Fruit fly (Drosophila melanogaster): ENCODE data around the gene Cpr76Ba.

Gene Cpr76Ba

DNA sequence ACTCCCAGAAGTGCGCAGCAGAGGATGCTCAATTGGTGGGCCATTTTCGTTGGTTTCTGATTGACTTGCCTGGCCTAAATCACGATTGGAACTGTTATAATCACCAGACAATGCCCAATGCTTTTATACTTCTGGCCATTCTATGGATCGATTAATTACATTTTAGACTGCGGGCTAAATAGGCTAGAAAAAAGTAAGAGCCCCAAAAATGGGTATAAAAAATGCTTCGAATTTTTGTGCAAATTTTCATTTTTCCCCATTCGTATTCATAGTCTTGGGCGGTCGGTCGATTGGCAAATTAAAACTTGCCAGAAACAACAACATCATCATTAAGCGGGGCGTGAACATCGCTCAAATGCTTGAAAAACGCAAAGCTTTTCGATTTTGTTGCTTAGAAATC is at the start of gene Cpr76Ba:
Gene Cpr76Ba, minus strand, starts transcription at position 101 of the 400 bp plus-strand sequence.
- TF ChIP-seq ara (GFP tag; IDR thresholded peaks at IDR 0.05) = no peak
- TF ChIP-seq ap (GFP tag; IDR thresholded peaks at IDR 0.05) = no peak
- TF ChIP-seq tap (tag; optimal IDR thresholded peaks at IDR 0.05) = no peak
- TF ChIP-seq Sox100B (GFP tag; optimal IDR thresholded peaks at IDR 0.05) = no peak
- no peak for TF ChIP-seq CG14050 (GFP tag; IDR thresholded peaks at IDR 0.05)
- TF ChIP-seq bowl (GFP tag; IDR thresholded peaks at IDR 0.05) = no peak
- TF ChIP-seq NC2β (GFP tag; optimal IDR thresholded peaks at IDR 0.05) = no peak
- no peak for TF ChIP-seq Bgb (GFP tag; IDR thresholded peaks at IDR 0.05; ENCODE audit: partially characterized antibody)
- TF ChIP-seq Mad (GFP tag; optimal IDR thresholded peaks at IDR 0.05) = no peak
- no peak for TF ChIP-seq CG4404 (GFP tag; IDR thresholded peaks at IDR 0.05)
- no peak for TF ChIP-seq CG8478 (optimal IDR thresholded peaks at IDR 0.05)
- no peak for TF ChIP-seq pita (GFP tag; optimal IDR thresholded peaks at IDR 0.05)
- TF ChIP-seq nerfin-2 (GFP tag; IDR thresholded peaks at IDR 0.05; ENCODE audit: partially characterized antibody) = no peak
- TF ChIP-seq CG30020 (tag; optimal IDR thresholded peaks at IDR 0.05) = no peak
- no peak for TF ChIP-seq lilli (GFP tag; optimal IDR thresholded peaks at IDR 0.05)
- TF ChIP-seq CG1529 (GFP tag; optimal IDR thresholded peaks at IDR 0.05) = no peak
- no peak for TF ChIP-seq hth (optimal IDR thresholded peaks at IDR 0.05)
- TF ChIP-seq CG10321 (GFP tag; IDR thresholded peaks at IDR 0.05) = no peak
- TF ChIP-seq CG17568 (GFP tag; optimal IDR thresholded peaks at IDR 0.05) = no peak

dm6 chr3L:19566127-19566526 is 48.0 kb upstream of the Cpr76Ba start:
- TF ChIP-seq sim (GFP tag; IDR thresholded peaks at IDR 0.05) = no peak
- TF ChIP-seq CG12769 (tag; optimal IDR thresholded peaks at IDR 0.05) = peak; percentile 75
- no peak for TF ChIP-seq HLH4C (GFP tag; IDR thresholded peaks at IDR 0.05; ENCODE audit: partially characterized antibody)
- no peak for TF ChIP-seq caup (GFP tag; optimal IDR thresholded peaks at IDR 0.05; ENCODE audit: severe bottlenecking)
- peak; percentile 11 for TF ChIP-seq Nf-YB (GFP tag; optimal IDR thresholded peaks at IDR 0.05)
- TF ChIP-seq nau (GFP tag; optimal IDR thresholded peaks at IDR 0.05) = no peak
- 0 out of 3 replicates have a peak, but pooled peaks have one; percentile 34 for TF ChIP-seq CG6175 (GFP tag; IDR thresholded peaks at IDR 0.05)
- TF ChIP-seq vvl (GFP tag; IDR thresholded peaks at IDR 0.05) = peak; percentile 68
- TF ChIP-seq Deaf1 (tag; optimal IDR thresholded peaks at IDR 0.05) = peak; percentile 16
- peak; percentile 24; the same call in 1 of the 3 replicates for TF ChIP-seq so (GFP tag; IDR thresholded peaks at IDR 0.05)
- peak; percentile 100 for TF ChIP-seq CG13894 (tag; optimal IDR thresholded peaks at IDR 0.05)
- TF ChIP-seq chinmo (GFP tag; IDR thresholded peaks at IDR 0.05; ENCODE audit: partially characterized antibody) = peak; percentile 69; the same call in 1 of the 4 replicates
- peak; percentile 31 for TF ChIP-seq abd-A (tag; optimal IDR thresholded peaks at IDR 0.05)
- TF ChIP-seq ci (GFP tag; IDR thresholded peaks at IDR 0.05) = no peak
- TF ChIP-seq CG10543 (GFP tag; optimal IDR thresholded peaks at IDR 0.05) = peak; percentile 3
- peak; percentile 20 for TF ChIP-seq D (optimal IDR thresholded peaks at IDR 0.05)
- TF ChIP-seq D (GFP tag; optimal IDR thresholded peaks at IDR 0.05) = no peak
- peak; percentile 71; the same call in 1 of the 3 replicates for TF ChIP-seq CG2199 (GFP tag; IDR thresholded peaks at IDR 0.05)
- no peak for TF ChIP-seq schlank (tag; optimal IDR thresholded peaks at IDR 0.05)
- TF ChIP-seq Med (GFP tag) = peak; percentile 48
- TF ChIP-seq Ets65A (GFP tag) = peak; percentile 53
- TF ChIP-seq ro (GFP tag; IDR thresholded peaks at IDR 0.05) = no peak
- TF ChIP-seq Dbx (GFP tag; IDR thresholded peaks at IDR 0.05) = 0 out of 3 replicates have a peak, but pooled peaks have one; percentile 37
- TF ChIP-seq bcd (GFP tag; optimal IDR thresholded peaks at IDR 0.05) = no peak
- TF ChIP-seq tio (GFP tag; optimal IDR thresholded peaks at IDR 0.05) = no peak
- TF ChIP-seq Meics (GFP tag; optimal IDR thresholded peaks at IDR 0.05) = no peak

Data from whole organism, embryonic.